Worm (Caenorhabditis elegans) whole organism, early embryonic: ENCODE results near the gene srg-33.
"Not testable (repeated sequence)": the region's sequence is repeated elsewhere in the genome, so short reads cannot be mapped to it uniquely, and the experiment has no call there.

Experiments used
- B0310.2 ChIP-seq: sonication (generic microtip); optimal IDR thresholded peaks from 2 replicates; lab custom pipeline; 2016; ENCODE audit warnings: mild to moderate bottlenecking, missing genetic modification characterization, missing compliant biosample characterization
- F13C5.2 ChIP-seq: sonication (generic microtip); optimal IDR thresholded peaks from 2 replicates; lab custom pipeline; 2017; ENCODE audit warnings: mild to moderate bottlenecking, missing genetic modification characterization, inconsistent platforms, missing compliant biosample characterization
- aly-1 ChIP-seq: sonication (generic microtip); optimal IDR thresholded peaks from 2 replicates; lab custom pipeline; 2016; ENCODE audit warnings: missing genetic modification characterization, missing compliant biosample characterization
- ama-1 ChIP-seq: fragments of 150-350 bp; optimal IDR thresholded peaks from 2 replicates; lab custom pipeline; 2014
- ceh-13 ChIP-seq: fragments of 200-800 bp; sonication (Bioruptor generic); optimal IDR thresholded peaks from 2 replicates; lab custom pipeline; 2018; ENCODE audit warnings: mild to moderate bottlenecking, missing genetic modification characterization, missing compliant biosample characterization
- ceh-36 ChIP-seq: sonication (generic microtip); optimal IDR thresholded peaks from 2 replicates; lab custom pipeline; 2016; ENCODE audit warnings: missing genetic modification characterization, inconsistent platforms, missing compliant biosample characterization
- ets-7 ChIP-seq: sonication (generic microtip); optimal IDR thresholded peaks from 2 replicates; lab custom pipeline; 2016; ENCODE audit warnings: missing genotype, missing genetic modification characterization, missing compliant biosample characterization
- flt-1 ChIP-seq: fragments of 200-800 bp; sonication (Bioruptor generic); IDR thresholded peaks from 2 replicates; pipeline ENCODE4 v1.3.6; 2022; ENCODE audit warnings: missing genetic modification characterization, missing compliant biosample characterization
- hmbx-1 ChIP-seq: sonication (generic microtip); optimal IDR thresholded peaks from 2 replicates; lab custom pipeline; 2016; ENCODE audit warnings: mild to moderate bottlenecking, missing genetic modification characterization, missing compliant biosample characterization
- hmg-4 ChIP-seq: fragments of 200-800 bp; sonication (Bioruptor generic); optimal IDR thresholded peaks from 2 replicates; lab custom pipeline; 2018; ENCODE audit warnings: mild to moderate bottlenecking, missing genetic modification characterization, missing compliant biosample characterization
- hnd-1 ChIP-seq: sonication (generic microtip); optimal IDR thresholded peaks from 2 replicates; lab custom pipeline; 2016; ENCODE audit warnings: missing genetic modification characterization, missing compliant biosample characterization
- pes-1 ChIP-seq: fragments of 200-800 bp; sonication (Bioruptor generic); IDR thresholded peaks from 2 replicates; pipeline ENCODE4 v1.3.6; 2022; ENCODE audit warnings: missing genetic modification reagents, missing genetic modification characterization, missing compliant biosample characterization
- scrt-1 ChIP-seq: fragments of 200-800 bp; sonication (Bioruptor generic); IDR thresholded peaks from 2 replicates; pipeline ENCODE4 v1.3.6; 2022; ENCODE audit warnings: missing genetic modification characterization, missing compliant biosample characterization
- tbx-11 ChIP-seq: fragments of 200-800 bp; sonication (Bioruptor generic); IDR thresholded peaks from 2 replicates; pipeline ENCODE4 v1.3.6; 2022; ENCODE audit warnings: missing genetic modification characterization, missing compliant biosample characterization
- tbx-37 ChIP-seq: fragments of 200-800 bp; sonication (Bioruptor generic); conservative IDR thresholded peaks from 2 replicates; pipeline ENCODE4 v1.3.6; 2022; ENCODE audit warnings: missing genetic modification reagents, missing genetic modification characterization, missing compliant biosample characterization

Gene srg-33

ce11 chrV:8334360-8334759 is 42.5 kb downstream of the srg-33 start, which contains the start of gene tmd-2:
tmd-2 (plus strand) TSS chrV:8334660.
- TF ChIP-seq tbx-37 (GFP tag; lab: Robert Waterston, UW) (no peak), pes-1 (GFP tag; lab: Robert Waterston, UW) (no peak), ceh-36 (tag; lab: Kevin White, UChicago) (no peak), ama-1 (lab: Kevin White, UChicago) (no peak), ets-7 (tag; lab: Kevin White, UChicago) (no peak), ceh-13 (GFP tag; lab: Kevin White, UChicago) (no peak), flt-1 (GFP tag; lab: Robert Waterston, UW) (no peak), B0310.2 (tag; lab: Kevin White, UChicago) (no peak), tbx-11 (GFP tag; lab: Robert Waterston, UW) (no peak), hnd-1 (tag; lab: Kevin White, UChicago) (no peak), hmg-4 (no peak), F13C5.2 (no peak)

DNA sequence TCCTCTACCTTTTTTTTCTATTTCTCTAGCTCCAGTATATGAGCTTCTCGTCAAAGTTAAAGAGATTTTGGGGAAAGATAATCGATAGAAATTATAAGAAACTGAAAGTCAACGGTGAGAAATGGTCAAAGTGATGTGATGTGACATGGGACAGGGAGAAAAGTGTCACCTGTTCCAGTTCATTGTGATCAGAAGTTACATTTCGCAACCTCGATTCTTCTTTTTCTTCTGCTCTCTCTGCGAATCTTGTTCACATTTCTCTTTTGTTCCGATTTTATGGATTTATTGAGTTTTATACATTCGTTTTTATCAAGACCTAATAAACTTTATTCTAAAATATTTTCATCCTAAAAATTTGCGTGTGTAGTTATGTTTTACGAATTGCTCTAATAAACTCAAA is 43.8 kb downstream of the srg-33 start:
- TF ChIP-seq hnd-1 (tag; lab: Kevin White, UChicago) = no peak
- TF ChIP-seq hmbx-1 = no peak

ce11 chrV:8340924-8341323 is 49.1 kb downstream of the srg-33 start, which contains the start of gene C08D8.7:
C08D8.7 (plus strand) TSS chrV:8341224.
- TF ChIP-seq ceh-13 (GFP tag; lab: Kevin White, UChicago); hmbx-1; flt-1 (GFP tag; lab: Robert Waterston, UW): not testable (repeated sequence)

DNA sequence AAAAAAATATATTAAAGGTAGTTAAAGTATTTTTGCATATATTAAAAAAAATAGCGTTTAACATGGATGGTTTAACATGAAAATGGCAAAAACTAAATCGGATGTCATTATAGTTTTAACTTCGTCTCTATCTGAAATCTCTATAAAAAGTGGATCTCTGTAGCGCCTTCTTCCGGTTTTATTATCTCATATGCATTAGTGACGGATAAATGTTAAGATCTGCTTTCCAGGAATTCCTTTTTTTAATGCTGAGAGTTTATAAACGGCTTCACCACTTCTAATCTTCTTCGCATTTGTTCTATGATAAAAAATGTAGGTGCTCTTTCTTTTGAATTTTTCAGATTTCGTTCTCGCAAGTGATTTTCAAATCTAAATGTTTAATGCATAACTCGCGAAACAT is 50.6 kb downstream of the srg-33 start:
- TF ChIP-seq F13C5.2 (no peak), ama-1 (lab: Kevin White, UChicago) (no peak), ceh-13 (GFP tag; lab: Kevin White, UChicago) (no peak), aly-1 (tag; lab: Kevin White, UChicago) (no peak), ceh-36 (tag; lab: Kevin White, UChicago) (no peak), scrt-1 (GFP tag; lab: Robert Waterston, UW) (no peak), hmbx-1 (no peak), B0310.2 (tag; lab: Kevin White, UChicago) (no peak), hnd-1 (tag; lab: Kevin White, UChicago) (no peak), ets-7 (tag; lab: Kevin White, UChicago) (no peak), tbx-11 (GFP tag; lab: Robert Waterston, UW) (no peak)
